Worm (Caenorhabditis elegans) whole organism, L2 larva: ENCODE measurements around the gene rml-4.

Experiments
- C34F6.9 ChIP-seq: fragments of 150-350 bp; optimal IDR thresholded peaks from 2 replicates; lab custom pipeline; 2014; ENCODE audit warnings: missing biosample characterization, missing genetic modification characterization
- R02D3.7 ChIP-seq: fragments of 150-350 bp; optimal IDR thresholded peaks from 2 replicates; lab custom pipeline; 2014; ENCODE audit warnings: missing biosample characterization, missing genetic modification characterization
- ZK546.5 ChIP-seq: sonication (generic microtip); optimal IDR thresholded peaks from 2 replicates; lab custom pipeline; 2017; ENCODE audit warnings: missing biosample characterization, missing genetic modification characterization
- ama-1 ChIP-seq: fragments of 150-350 bp; optimal IDR thresholded peaks from 2 replicates; lab custom pipeline; 2018; ENCODE audit warnings: inconsistent platforms
- lin-39 ChIP-seq: fragments of 150-350 bp; optimal IDR thresholded peaks from 2 replicates; lab custom pipeline; 2014; ENCODE audit warnings: missing biosample characterization, missing genetic modification reagents, missing genetic modification characterization
- lsy-2 ChIP-seq, 2 experiments: fragments of 150-350 bp in 1 of 2; sonication (generic microtip) in 1 of 2; optimal IDR thresholded peaks; 2 replicates each; lab custom pipeline; 2014 to 2017; ENCODE audit warnings: missing biosample characterization in 2 of 2, missing genetic modification characterization in 2 of 2
- nhr-12 ChIP-seq: fragments of 150-350 bp; optimal IDR thresholded peaks from 2 replicates; lab custom pipeline; 2014; ENCODE audit warnings: missing biosample characterization, missing genetic modification characterization
- nhr-23 ChIP-seq: fragments of 150-350 bp; optimal IDR thresholded peaks from 2 replicates; lab custom pipeline; 2014; ENCODE audit warnings: missing biosample characterization, missing genetic modification reagents, missing genetic modification characterization
- nhr-237 ChIP-seq: fragments of 150-350 bp; optimal IDR thresholded peaks from 2 replicates; lab custom pipeline; 2014; ENCODE audit warnings: missing biosample characterization, missing genetic modification characterization
- skn-1 ChIP-seq: sonication (generic microtip); optimal IDR thresholded peaks from 2 replicates; lab custom pipeline; 2017; ENCODE audit warnings: missing biosample characterization, missing genetic modification characterization
- unc-55 ChIP-seq: fragments of 150-350 bp; sonication (generic microtip); optimal IDR thresholded peaks from 3 replicates; lab custom pipeline; 2014; ENCODE audit warnings: missing biosample characterization, missing genetic modification reagents, missing genetic modification characterization
- unc-62 ChIP-seq: fragments of 150-350 bp; optimal IDR thresholded peaks from 2 replicates; lab custom pipeline; 2014; ENCODE audit warnings: missing biosample characterization, missing genetic modification reagents, missing genetic modification characterization
- zag-1 ChIP-seq: fragments of 150-350 bp; optimal IDR thresholded peaks from 2 replicates; lab custom pipeline; 2014; ENCODE audit warnings: missing biosample characterization, missing genetic modification characterization
- ztf-4 ChIP-seq: fragments of 150-350 bp; optimal IDR thresholded peaks from 2 replicates; lab custom pipeline; 2014; ENCODE audit warnings: missing biosample characterization, missing genetic modification characterization

- TF ChIP-seq nhr-237 (tag; lab: Kevin White, UChicago) (no peak), skn-1 (tag; lab: Kevin White, UChicago) (no peak), unc-55 (no peak), unc-62 (GFP tag; lab: Kevin White, UChicago) (no peak), ztf-4 (tag; lab: Kevin White, UChicago) (no peak), ZK546.5 (tag; lab: Kevin White, UChicago) (no peak), ama-1 (lab: Kevin White, UChicago) (no peak), lin-39 (no peak), R02D3.7 (tag; lab: Kevin White, UChicago) (no peak), lsy-2 (tag; optimal IDR thresholded peaks at IDR 0.05; lab: Kevin White, UChicago) (no peak), zag-1 (no peak), C34F6.9 (tag; lab: Kevin White, UChicago) (no peak), nhr-23 (tag; lab: Kevin White, UChicago) (no peak), nhr-12 (tag; lab: Kevin White, UChicago) (no peak)
Measured at ce11 chrII:4288111-4288510, 6.8 kb upstream of the rml-4 start, which contains the start of gene C01F1.6.
